Worm (Caenorhabditis elegans) whole organism, L4/young adult: ENCODE results near the gene fbxa-105.

ENCODE experiments used
- W03F9.2 ChIP-seq: fragments of 150-350 bp; optimal IDR thresholded peaks from 2 replicates; lab custom pipeline; 2014; ENCODE audit warnings: missing biosample characterization, missing genetic modification characterization
- dao-5 ChIP-seq: sonication (generic microtip); optimal IDR thresholded peaks from 2 replicates; lab custom pipeline; 2016; ENCODE audit warnings: missing genotype, missing genetic modification characterization, moderate library complexity, missing compliant biosample characterization
- him-1 ChIP-seq: sonication (generic microtip); optimal IDR thresholded peaks from 2 replicates; lab custom pipeline; 2016; ENCODE audit warnings: missing genotype, missing genetic modification reagents, missing genetic modification characterization, missing compliant biosample characterization

- TF ChIP-seq W03F9.2 (tag; lab: Kevin White, UChicago): no peak
- TF ChIP-seq dao-5 (tag; lab: Kevin White, UChicago): no peak
- TF ChIP-seq him-1 (tag; lab: Kevin White, UChicago): no peak
Observed at ce11 chrV:7400588-7400987, 8.8 kb upstream of the fbxa-105 start, which contains the start of gene srx-60.
